Worm (Caenorhabditis elegans): ENCODE measurements around the gene math-24.
"Not testable (repeated sequence)": the region's sequence is repeated elsewhere in the genome, so short reads cannot be mapped to it uniquely, and the experiment has no call there.

The math-24 gene

ce11 chrII:1946427-1946826, 46.4 kb downstream of the math-24 start, which contains the start of gene math-48:
math-48 (minus strand) TSS chrII:1946527.
- TF ChIP-seq ceh-32 (tag; optimal IDR thresholded peaks at IDR 0.05; ENCODE audit: poor library complexity), result no peak
- no peak for TF ChIP-seq Y75B8A.6 (GFP tag; IDR thresholded peaks at IDR 0.05)
- no peak for TF ChIP-seq R02D3.7 (tag; optimal IDR thresholded peaks at IDR 0.05)
- no peak for TF ChIP-seq ceh-44 (GFP tag; IDR thresholded peaks at IDR 0.05)

ce11 chrII:1948393-1948792, 48.4 kb downstream of the math-24 start, which contains the start of gene ZK250.2:
ZK250.2 (plus strand) TSS chrII:1948693.
- TF ChIP-seq pqm-1 (tag; optimal IDR thresholded peaks at IDR 0.05); tag-97 (GFP tag; IDR thresholded peaks at IDR 0.05); ZK337.2 (GFP tag; IDR thresholded peaks at IDR 0.05): not testable (repeated sequence)

- no peak for TF ChIP-seq ztf-7 (tag; optimal IDR thresholded peaks at IDR 0.05)
- TF ChIP-seq F49E8.2 (tag; optimal IDR thresholded peaks at IDR 0.05; ENCODE audit: borderline replicate concordance), result no peak
- no peak for TF ChIP-seq ama-1 (optimal IDR thresholded peaks at IDR 0.05)
- no peak for TF ChIP-seq spr-1 (tag; optimal IDR thresholded peaks at IDR 0.05)
- TF ChIP-seq nhr-111 (GFP tag; optimal IDR thresholded peaks at IDR 0.05), result no peak
- TF ChIP-seq sdz-12 (GFP tag; optimal IDR thresholded peaks at IDR 0.05), result no peak
- no peak for TF ChIP-seq ceh-28 (tag; optimal IDR thresholded peaks at IDR 0.05)
- no peak for TF ChIP-seq mes-2 (tag; optimal IDR thresholded peaks at IDR 0.05; ENCODE audit: poor library complexity, severe bottlenecking)
- no peak for TF ChIP-seq fos-1 (tag; optimal IDR thresholded peaks at IDR 0.05)
- no peak for TF ChIP-seq T26A8.4 (GFP tag; IDR thresholded peaks at IDR 0.05)
- TF ChIP-seq dve-1 (tag; optimal IDR thresholded peaks at IDR 0.05; ENCODE audit: insufficient read depth), result no peak
- peak; percentile 92 for TF ChIP-seq dmd-6 (GFP tag; IDR thresholded peaks at IDR 0.05)
- TF ChIP-seq rbr-2 (tag; optimal IDR thresholded peaks at IDR 0.05), result no peak
- no peak for TF ChIP-seq egl-27 (tag; optimal IDR thresholded peaks at IDR 0.05)
- TF ChIP-seq zip-11 (GFP tag; IDR thresholded peaks at IDR 0.05), result no peak
- TF ChIP-seq madf-9 (GFP tag; conservative IDR thresholded peaks at IDR 0.05), result no peak
- TF ChIP-seq nhr-76 (tag; optimal IDR thresholded peaks at IDR 0.05), result no peak
- no peak for TF ChIP-seq lin-29 (GFP tag; IDR thresholded peaks at IDR 0.05)
- TF ChIP-seq Y48G9A.11 (GFP tag; IDR thresholded peaks at IDR 0.05), result no peak
- TF ChIP-seq nhr-77 (tag; optimal IDR thresholded peaks at IDR 0.05), result peak; percentile 48
- no peak for TF ChIP-seq F37D6.2 (tag; optimal IDR thresholded peaks at IDR 0.05)
- TF ChIP-seq nhr-25 (tag; optimal IDR thresholded peaks at IDR 0.05; ENCODE audit: borderline replicate concordance, insufficient read depth), result no peak
- no peak for TF ChIP-seq hif-1 (tag; optimal IDR thresholded peaks at IDR 0.05)
- TF ChIP-seq mxl-3 (GFP tag; optimal IDR thresholded peaks at IDR 0.05), result peak; percentile 12
- TF ChIP-seq unc-130 (GFP tag; optimal IDR thresholded peaks at IDR 0.05), result no peak
- TF ChIP-seq saeg-2 (GFP tag; IDR thresholded peaks at IDR 0.05), result no peak
- peak; percentile 83 for TF ChIP-seq nhr-28 (tag; optimal IDR thresholded peaks at IDR 0.05)
- TF ChIP-seq dmd-9 (GFP tag; IDR thresholded peaks at IDR 0.05), result no peak
- no peak for TF ChIP-seq lin-38 (GFP tag; IDR thresholded peaks at IDR 0.05)
- no peak for TF ChIP-seq unc-39 (tag; optimal IDR thresholded peaks at IDR 0.05)
- no peak for TF ChIP-seq mdl-1 (tag; optimal IDR thresholded peaks at IDR 0.05)
- TF ChIP-seq daf-8 (GFP tag; IDR thresholded peaks at IDR 0.05), result no peak
- no peak for TF ChIP-seq gei-8 (GFP tag; optimal IDR thresholded peaks at IDR 0.05)
- TF ChIP-seq T20F7.1 (GFP tag; optimal IDR thresholded peaks at IDR 0.05), result no peak
- TF ChIP-seq arid-1 (GFP tag; conservative IDR thresholded peaks at IDR 0.05), result no peak
- no peak for TF ChIP-seq cey-2 (tag; optimal IDR thresholded peaks at IDR 0.05; ENCODE audit: borderline replicate concordance, insufficient read depth)
- peak; percentile 88 for TF ChIP-seq tra-1 (GFP tag; IDR thresholded peaks at IDR 0.05)
- TF ChIP-seq nhr-11 (tag; optimal IDR thresholded peaks at IDR 0.05), result no peak
- TF ChIP-seq lin-1 (GFP tag; IDR thresholded peaks at IDR 0.05), result peak; percentile 96
- TF ChIP-seq ces-1 (GFP tag; optimal IDR thresholded peaks at IDR 0.05), result no peak
- TF ChIP-seq madf-5 (GFP tag; IDR thresholded peaks at IDR 0.05), result no peak
Observed at ce11 chrII:1949119-1949518, 49.1 kb downstream of the math-24 start.

All from whole organism, L4 larva.